Fruit fly (Drosophila melanogaster): ENCODE results near the gene Fkbp59.

Fkbp59 gene

DNA sequence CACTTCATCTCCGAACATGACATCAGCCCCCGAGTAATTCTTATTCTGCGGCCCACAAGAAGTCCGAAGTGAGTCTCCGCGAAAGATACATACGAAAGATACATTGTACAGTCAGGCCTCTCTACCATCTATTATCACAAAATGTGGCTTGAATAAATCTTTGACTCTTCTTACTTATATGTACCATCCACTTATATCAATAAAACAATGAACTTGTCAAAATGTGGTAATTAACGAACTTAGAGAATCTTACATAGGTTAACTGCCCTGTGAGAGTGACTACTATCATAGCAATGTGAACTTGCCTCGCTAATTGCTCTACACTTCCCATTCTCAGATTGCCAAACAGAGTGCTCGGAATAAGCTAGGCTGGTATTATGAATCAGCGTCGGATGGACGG is 18.8 kb downstream of the Fkbp59 start:
- TF ChIP-seq dsf (GFP tag; optimal IDR thresholded peaks at IDR 0.05; ENCODE audit: borderline replicate concordance) (no peak), ey (GFP tag; optimal IDR thresholded peaks at IDR 0.05) (no peak), usp (GFP tag; optimal IDR thresholded peaks at IDR 0.05) (no peak)

dm6 chr2L:9907320-9908256 is 19.8 kb downstream of the Fkbp59 start:
- TF ChIP-seq N (GFP tag; optimal IDR thresholded peaks at IDR 0.05) (peak; percentile 24), psq (GFP tag; optimal IDR thresholded peaks at IDR 0.05) (peak; percentile 61), Jra (GFP tag; optimal IDR thresholded peaks at IDR 0.05) (peak; percentile 23), jim (GFP tag; optimal IDR thresholded peaks at IDR 0.05) (no peak)

- peak; percentile 41 to 59 for TF ChIP-seq dl (GFP tag; optimal IDR thresholded peaks at IDR 0.05; ENCODE audit: insufficient read depth in 1 of 2, partially characterized antibody in 2 of 2)
- TF ChIP-seq foxo (GFP tag; optimal IDR thresholded peaks at IDR 0.05): peak in 1 of 2 experiments; percentile 6
- TF ChIP-seq Abd-B (GFP tag; optimal IDR thresholded peaks at IDR 0.05): no peak
- peak; percentile 27 for TF ChIP-seq h (GFP tag; optimal IDR thresholded peaks at IDR 0.05)
- peak; percentile 82 for TF ChIP-seq Dif (GFP tag; optimal IDR thresholded peaks at IDR 0.05; ENCODE audit: partially characterized antibody)
Measured at dm6 chr2L:9908468-9908967, 20.7 kb downstream of the Fkbp59 start, which contains the start of gene CG13124. Gene CG13124 (minus strand): TSS chr2L:9908633.

dm6 chr2L:9911783-9912182 is 24.0 kb downstream of the Fkbp59 start:
- TF ChIP-seq N (GFP tag; optimal IDR thresholded peaks at IDR 0.05) (no peak), Rel (GFP tag; optimal IDR thresholded peaks at IDR 0.05) (no peak), Rel (tag; optimal IDR thresholded peaks at IDR 0.05) (peak; percentile 87), pan (optimal IDR thresholded peaks at IDR 0.05) (no peak), CrebA (GFP tag; optimal IDR thresholded peaks at IDR 0.05; ENCODE audit: borderline replicate concordance) (no peak), h (GFP tag; optimal IDR thresholded peaks at IDR 0.05) (peak; percentile 31), Dif (GFP tag; optimal IDR thresholded peaks at IDR 0.05; ENCODE audit: partially characterized antibody) (no peak), GATAd (GFP tag; optimal IDR thresholded peaks at IDR 0.05) (no peak), dl (GFP tag; optimal IDR thresholded peaks at IDR 0.05; ENCODE audit: insufficient read depth in 1 of 2, partially characterized antibody in 2 of 2) (no peak), Dfd (GFP tag; optimal IDR thresholded peaks at IDR 0.05) (no peak), foxo (GFP tag; optimal IDR thresholded peaks at IDR 0.05) (peak in 1 of 2 experiments; percentile 28), Myc (optimal IDR thresholded peaks at IDR 0.05) (no peak), Hr83 (GFP tag; optimal IDR thresholded peaks at IDR 0.05; ENCODE audit: poor library complexity, severe bottlenecking) (no peak), ey (GFP tag; optimal IDR thresholded peaks at IDR 0.05) (peak; percentile 7), Sp1 (GFP tag; optimal IDR thresholded peaks at IDR 0.05) (peak; percentile 9), dsf (GFP tag; optimal IDR thresholded peaks at IDR 0.05; ENCODE audit: borderline replicate concordance) (no peak), CG9705 (GFP tag; optimal IDR thresholded peaks at IDR 0.05) (no peak), brk (GFP tag; optimal IDR thresholded peaks at IDR 0.05) (no peak), Hr78 (GFP tag; optimal IDR thresholded peaks at IDR 0.05) (no peak), Hnf4 (GFP tag; optimal IDR thresholded peaks at IDR 0.05) (peak; percentile 2), Abd-B (GFP tag; optimal IDR thresholded peaks at IDR 0.05) (no peak), tai (GFP tag; optimal IDR thresholded peaks at IDR 0.05) (no peak), woc (GFP tag; optimal IDR thresholded peaks at IDR 0.05) (no peak), rgr (GFP tag; optimal IDR thresholded peaks at IDR 0.05) (no peak), OdsH (GFP tag; optimal IDR thresholded peaks at IDR 0.05) (no peak), Vsx2 (GFP tag; optimal IDR thresholded peaks at IDR 0.05; ENCODE audit: partially characterized antibody) (no peak), jim (GFP tag; optimal IDR thresholded peaks at IDR 0.05) (no peak), psq (GFP tag; optimal IDR thresholded peaks at IDR 0.05) (no peak), HLH106 (tag; optimal IDR thresholded peaks at IDR 0.05) (peak; percentile 26), Jra (GFP tag; optimal IDR thresholded peaks at IDR 0.05) (no peak), sage (GFP tag; optimal IDR thresholded peaks at IDR 0.05) (no peak), dmrt93B (GFP tag; optimal IDR thresholded peaks at IDR 0.05) (no peak), sv (GFP tag; optimal IDR thresholded peaks at IDR 0.05) (no peak), fru (GFP tag; optimal IDR thresholded peaks at IDR 0.05) (peak; percentile 20)

Data from whole organism, wandering third instar larva.